Fruit fly (Drosophila melanogaster) whole organism, pupa: ENCODE results near the gene CG12594.

Source experiments
- CG10348 ChIP-seq: fragments of 200-800 bp; sonication (Bioruptor generic); IDR thresholded peaks from 2 replicates; pipeline ENCODE4 v1.3.6; 2022; ENCODE audit warnings: missing biosample characterization, missing genetic modification characterization
- CG12605 ChIP-seq: fragments of 200-800 bp; sonication (Bioruptor generic); IDR thresholded peaks from 2 replicates; pipeline ENCODE4 v1.3.6; 2022; ENCODE audit warnings: missing biosample characterization, missing genetic modification characterization
- CG13204 ChIP-seq: fragments of 200-800 bp; sonication (Bioruptor generic); optimal IDR thresholded peaks from 2 replicates; lab custom pipeline; 2018; ENCODE audit warnings: missing biosample characterization, mild to moderate bottlenecking, missing genetic modification characterization, moderate library complexity
- CG14655 ChIP-seq: fragments of 200-800 bp; sonication (Bioruptor generic); optimal IDR thresholded peaks from 3 replicates; lab custom pipeline; 2017; ENCODE audit warnings: mild to moderate bottlenecking, missing biosample characterization, missing genetic modification reagents, missing genetic modification characterization
- CG15710 ChIP-seq: fragments of 200-800 bp; sonication (Bioruptor generic); optimal IDR thresholded peaks from 2 replicates; lab custom pipeline; 2018; ENCODE audit warnings: missing biosample characterization, mild to moderate bottlenecking, missing genetic modification characterization, moderate library complexity
- CG17806 ChIP-seq: fragments of 200-800 bp; sonication (Bioruptor generic); optimal IDR thresholded peaks from 2 replicates; lab custom pipeline; 2018; ENCODE audit warnings: missing biosample characterization, mild to moderate bottlenecking, missing genetic modification characterization, moderate library complexity
- CG32121 ChIP-seq: fragments of 200-800 bp; sonication (Bioruptor generic); IDR thresholded peaks from 2 replicates; pipeline ENCODE4 v1.3.6; 2022; ENCODE audit warnings: missing biosample characterization, missing genetic modification characterization
- CG34367 ChIP-seq: fragments of 200-800 bp; sonication (Bioruptor generic); optimal IDR thresholded peaks from 2 replicates; lab custom pipeline; 2018; ENCODE audit warnings: missing biosample characterization, mild to moderate bottlenecking, missing genetic modification characterization
- CG4496 ChIP-seq: fragments of 200-800 bp; sonication (Bioruptor generic); IDR thresholded peaks from 3 replicates; pipeline ENCODE4 v1.3.6; 2022; ENCODE audit warnings: missing biosample characterization, missing genetic modification characterization
- CG8159 ChIP-seq: fragments of 200-800 bp; sonication (Bioruptor generic); optimal IDR thresholded peaks from 3 replicates; lab custom pipeline; 2018; ENCODE audit warnings: missing biosample characterization, mild to moderate bottlenecking, missing genetic modification characterization, moderate library complexity
- CG8301 ChIP-seq: fragments of 200-800 bp; sonication (Bioruptor generic); optimal IDR thresholded peaks from 2 replicates; lab custom pipeline; 2018; ENCODE audit warnings: missing biosample characterization, mild to moderate bottlenecking, missing genetic modification characterization
- CG9948 ChIP-seq: fragments of 200-800 bp; sonication (Bioruptor generic); optimal IDR thresholded peaks from 2 replicates; lab custom pipeline; 2018; ENCODE audit warnings: missing biosample characterization, mild to moderate bottlenecking, missing genetic modification characterization, moderate library complexity
- D1 ChIP-seq: fragments of 200-800 bp; sonication (Bioruptor generic); optimal IDR thresholded peaks from 2 replicates; lab custom pipeline; 2018; ENCODE audit warnings: missing biosample characterization, mild to moderate bottlenecking, missing genetic modification characterization, moderate library complexity
- EcR ChIP-seq: fragments of 200-800 bp; sonication (Bioruptor generic); optimal IDR thresholded peaks from 3 replicates; lab custom pipeline; 2019; ENCODE audit warnings: missing biosample characterization, missing genetic modification characterization, mild to moderate bottlenecking, moderate library complexity, missing genetic modification reagents
- Ets98B ChIP-seq: fragments of 200-800 bp; sonication (Bioruptor generic); IDR thresholded peaks from 2 replicates; pipeline ENCODE4 v1.3.6; 2022; ENCODE audit warnings: missing biosample characterization, missing genetic modification characterization
- Pif1A ChIP-seq: fragments of 200-800 bp; sonication (Bioruptor generic); optimal IDR thresholded peaks from 3 replicates; lab custom pipeline; 2016; ENCODE audit warnings: missing biosample characterization, missing genetic modification characterization
- Pif1B ChIP-seq: fragments of 200-800 bp; sonication (Bioruptor generic); optimal IDR thresholded peaks from 3 replicates; lab custom pipeline; 2016; ENCODE audit warnings: missing biosample characterization, missing genetic modification characterization
- Snoo ChIP-seq: fragments of 200-800 bp; sonication (Bioruptor generic); optimal IDR thresholded peaks from 3 replicates; lab custom pipeline; 2017; ENCODE audit warnings: missing biosample characterization, mild to moderate bottlenecking, missing genetic modification characterization, inconsistent platforms
- fd96Ca ChIP-seq: fragments of 200-800 bp; sonication (Bioruptor generic); IDR thresholded peaks from 3 replicates; pipeline ENCODE4 v1.3.6; 2022; ENCODE audit warnings: missing biosample characterization, missing genetic modification characterization
- gl ChIP-seq: fragments of 200-800 bp; sonication (Bioruptor generic); optimal IDR thresholded peaks from 2 replicates; lab custom pipeline; 2018; ENCODE audit warnings: missing biosample characterization, mild to moderate bottlenecking, missing genetic modification characterization
- rn ChIP-seq: fragments of 200-800 bp; sonication (Bioruptor generic); IDR thresholded peaks from 2 replicates; pipeline ENCODE4 v1.3.6; 2022; ENCODE audit warnings: missing biosample characterization, missing genetic modification characterization

The CG12594 gene

DNA sequence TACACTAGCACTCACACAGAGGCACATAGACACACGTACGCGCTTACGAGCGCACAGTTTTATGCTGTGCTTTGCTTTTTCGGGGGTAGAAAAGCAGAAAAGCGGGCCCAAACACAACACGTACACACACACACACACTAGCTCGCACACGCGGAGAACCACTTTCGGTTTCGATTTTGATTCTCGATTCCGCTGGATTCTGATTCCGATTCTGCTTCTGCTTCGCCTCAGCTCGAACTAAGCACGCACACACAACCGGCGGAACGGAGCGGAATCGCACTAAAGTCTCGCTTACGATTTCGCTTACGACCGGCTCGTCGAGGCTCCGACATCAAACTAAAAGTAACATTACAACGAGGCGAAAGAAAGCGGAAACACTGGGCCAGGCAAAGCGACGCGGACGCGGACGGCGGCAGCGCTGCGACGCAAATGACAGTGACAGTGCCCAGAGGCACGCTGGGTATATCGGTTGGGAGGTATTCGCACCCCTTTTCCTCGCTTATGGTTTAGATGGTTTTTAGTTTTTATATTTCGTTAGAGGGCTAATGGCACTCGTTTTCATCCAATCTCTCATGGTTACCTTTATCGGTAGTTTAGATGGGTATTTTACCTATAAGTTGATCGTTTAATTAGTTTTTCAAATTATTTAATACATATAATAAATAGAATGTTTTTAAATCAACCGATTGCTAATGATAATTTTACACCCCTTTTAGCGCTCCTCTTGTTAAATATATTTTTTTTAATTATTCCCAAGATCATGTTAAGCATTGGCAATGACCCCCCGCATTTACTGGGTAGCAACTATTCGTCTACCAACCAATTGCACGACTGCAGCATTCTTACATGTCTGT, 56.7 kb downstream of the CG12594 start:
- TF ChIP-seq CG34367 (tag; lab: Kevin White, UChicago): peak; percentile 57
- peak; percentile 57 for TF ChIP-seq CG8159
- peak; percentile 72 for TF ChIP-seq CG15710 (tag; lab: Kevin White, UChicago)
- TF ChIP-seq CG32121 (GFP tag; lab: Robert Waterston, UW): peak; percentile 57; the same call in 1 of the 2 replicates
- TF ChIP-seq gl (tag; lab: Kevin White, UChicago): peak; percentile 27
- peak; percentile 63 for TF ChIP-seq Snoo (tag; lab: Kevin White, UChicago)
- TF ChIP-seq CG12605 (GFP tag; lab: Robert Waterston, UW): peak; percentile 64
- TF ChIP-seq CG13204 (GFP tag; lab: Kevin White, UChicago): peak; percentile 61
- TF ChIP-seq CG14655 (GFP tag; lab: Kevin White, UChicago): peak; percentile 75
- TF ChIP-seq CG10348: 0 out of 2 replicates have a peak, but pooled peaks have one; percentile 5
- peak; percentile 44 for TF ChIP-seq CG9948
- peak; percentile 55 for TF ChIP-seq EcR (GFP tag; lab: Kevin White, UChicago)
- peak; percentile 44; the same call in 1 of the 3 replicates for TF ChIP-seq CG4496
- TF ChIP-seq rn (GFP tag; lab: Robert Waterston, UW): 0 out of 2 replicates have a peak, but pooled peaks have one; percentile 9
- peak; percentile 47 for TF ChIP-seq Pif1A (GFP tag; lab: Kevin White, UChicago)
- peak; percentile 72 for TF ChIP-seq Ets98B
- TF ChIP-seq fd96Ca: peak; percentile 67
- no peak for TF ChIP-seq D1 (tag; lab: Kevin White, UChicago)
- TF ChIP-seq CG17806 (tag; lab: Kevin White, UChicago): no peak
- TF ChIP-seq Pif1B: no peak
- no peak for TF ChIP-seq CG8301 (tag; lab: Kevin White, UChicago)

DNA sequence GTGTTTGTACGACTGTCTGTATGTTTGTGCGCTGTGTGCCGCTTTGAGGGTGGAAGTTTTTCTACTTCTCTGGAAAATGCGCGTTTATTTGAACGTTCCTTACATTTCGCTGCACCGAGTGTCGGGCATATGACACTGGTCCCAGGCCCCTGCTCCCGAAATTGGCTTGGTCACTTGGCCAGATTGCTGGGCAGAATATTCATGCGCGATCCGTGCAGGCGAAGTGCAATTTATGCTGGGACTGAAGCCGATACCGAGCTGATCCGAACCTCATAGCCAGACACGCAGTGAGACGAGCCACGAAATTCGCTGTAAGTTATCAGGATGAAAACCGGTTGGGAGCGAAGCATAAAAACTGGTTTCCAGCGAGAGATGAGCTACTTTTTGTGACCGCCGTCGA, 57.3 kb downstream of the CG12594 start:
- no peak for TF ChIP-seq CG8159
- no peak for TF ChIP-seq D1 (tag; lab: Kevin White, UChicago)
- no peak for TF ChIP-seq CG14655 (GFP tag; lab: Kevin White, UChicago)
- TF ChIP-seq CG9948: no peak
- TF ChIP-seq gl (tag; lab: Kevin White, UChicago): no peak
- TF ChIP-seq CG15710 (tag; lab: Kevin White, UChicago): no peak
- peak; percentile 78 for TF ChIP-seq Ets98B
- no peak for TF ChIP-seq EcR (GFP tag; lab: Kevin White, UChicago)
- 0 out of 2 replicates have a peak, but pooled peaks have one; percentile 15 for TF ChIP-seq CG12605 (GFP tag; lab: Robert Waterston, UW)
- no peak for TF ChIP-seq Pif1A (GFP tag; lab: Kevin White, UChicago)
- no peak for TF ChIP-seq CG34367 (tag; lab: Kevin White, UChicago)
- TF ChIP-seq CG32121 (GFP tag; lab: Robert Waterston, UW): peak; percentile 40; the same call in 1 of the 2 replicates
- peak; percentile 6; the same call in 1 of the 2 replicates for TF ChIP-seq rn (GFP tag; lab: Robert Waterston, UW)
- no peak for TF ChIP-seq CG8301 (tag; lab: Kevin White, UChicago)
- peak; percentile 82 for TF ChIP-seq CG4496
- TF ChIP-seq Snoo (tag; lab: Kevin White, UChicago): no peak
- TF ChIP-seq CG13204 (GFP tag; lab: Kevin White, UChicago): no peak
- TF ChIP-seq CG17806 (tag; lab: Kevin White, UChicago): no peak
- peak; percentile 84 for TF ChIP-seq fd96Ca
- TF ChIP-seq Pif1B: no peak
- TF ChIP-seq CG10348: no peak

DNA sequence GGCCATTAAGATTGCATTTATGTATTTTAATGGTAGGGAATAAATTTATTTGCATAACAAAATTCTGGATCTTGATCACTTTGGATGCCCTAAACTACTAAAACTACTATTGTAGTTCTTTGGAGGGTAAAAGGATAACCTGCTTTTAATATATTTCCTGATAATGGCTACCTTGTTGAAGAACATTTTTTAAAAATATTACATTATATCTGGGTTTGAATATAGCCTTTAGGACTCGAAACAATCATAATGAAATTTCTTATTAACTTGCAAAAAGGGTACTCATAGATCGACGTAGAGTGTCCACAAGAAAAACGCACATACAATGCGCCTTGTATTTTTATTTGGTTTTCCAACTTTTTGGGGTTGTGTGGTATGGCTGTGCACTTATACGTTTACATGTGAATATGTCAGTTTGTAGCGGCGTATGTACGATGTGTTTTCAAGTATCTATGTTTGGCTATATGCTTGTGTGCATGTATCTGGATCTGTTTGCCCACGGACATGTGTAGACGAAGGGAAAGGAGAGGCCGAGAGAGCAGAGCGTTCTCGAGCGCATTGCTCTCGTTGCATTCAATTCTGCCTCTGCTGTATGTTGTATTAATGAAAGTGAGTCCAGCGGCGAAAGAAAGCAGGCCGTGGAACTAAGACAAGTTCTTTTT, 58.0 kb downstream of the CG12594 start:
- peak; percentile 95 for TF ChIP-seq CG9948
- TF ChIP-seq CG15710 (tag; lab: Kevin White, UChicago): peak; percentile 94
- TF ChIP-seq CG14655 (GFP tag; lab: Kevin White, UChicago): peak; percentile 92
- peak; percentile 90 for TF ChIP-seq Pif1A (GFP tag; lab: Kevin White, UChicago)
- TF ChIP-seq Ets98B: peak; percentile 61
- peak; percentile 68 for TF ChIP-seq rn (GFP tag; lab: Robert Waterston, UW)
- peak; percentile 47 for TF ChIP-seq CG32121 (GFP tag; lab: Robert Waterston, UW)
- 0 out of 2 replicates have a peak, but pooled peaks have one; percentile 8 for TF ChIP-seq CG10348
- TF ChIP-seq gl (tag; lab: Kevin White, UChicago): peak; percentile 71
- TF ChIP-seq CG8159: peak; percentile 96
- peak; percentile 91 for TF ChIP-seq Pif1B
- peak; percentile 94 for TF ChIP-seq CG17806 (tag; lab: Kevin White, UChicago)
- TF ChIP-seq Snoo (tag; lab: Kevin White, UChicago): peak; percentile 89
- TF ChIP-seq CG8301 (tag; lab: Kevin White, UChicago): peak; percentile 87
- TF ChIP-seq CG34367 (tag; lab: Kevin White, UChicago): peak; percentile 92
- TF ChIP-seq D1 (tag; lab: Kevin White, UChicago): peak; percentile 89
- peak; percentile 65 for TF ChIP-seq CG4496
- peak; percentile 30; the same call in 1 of the 3 replicates for TF ChIP-seq fd96Ca
- TF ChIP-seq CG13204 (GFP tag; lab: Kevin White, UChicago): peak; percentile 16
- peak; percentile 74 for TF ChIP-seq CG12605 (GFP tag; lab: Robert Waterston, UW)
- peak; percentile 91 for TF ChIP-seq EcR (GFP tag; lab: Kevin White, UChicago)

DNA sequence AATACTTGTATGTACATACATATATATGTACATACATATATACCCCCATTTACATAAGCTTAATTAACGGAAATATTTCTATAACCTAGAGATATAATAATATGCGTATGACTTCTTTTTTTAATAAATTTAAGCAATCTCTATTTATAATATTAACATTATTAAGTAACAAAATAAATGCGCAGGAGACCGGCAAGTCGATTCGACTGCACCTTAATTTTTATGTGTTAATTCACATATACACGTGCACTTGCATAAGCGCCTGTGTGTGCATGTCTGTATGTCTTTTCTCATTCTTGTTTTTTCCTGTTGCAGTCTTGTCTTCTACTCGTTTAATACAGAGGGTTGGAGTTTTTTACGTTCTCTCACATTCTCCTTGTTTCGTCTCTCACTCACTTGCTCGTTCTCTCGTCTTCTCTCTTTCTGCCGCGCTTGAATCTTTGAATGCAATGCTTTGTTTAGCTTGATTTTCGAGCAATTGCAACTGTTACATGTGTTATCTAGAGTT, 58.7 kb downstream of the CG12594 start:
- peak; percentile 89 for TF ChIP-seq fd96Ca
- peak; percentile 82 for TF ChIP-seq CG13204 (GFP tag; lab: Kevin White, UChicago)
- peak; percentile 97 for TF ChIP-seq CG8301 (tag; lab: Kevin White, UChicago)
- peak; percentile 55; the same call in 1 of the 2 replicates for TF ChIP-seq CG10348
- peak; percentile 99 for TF ChIP-seq CG9948
- peak; percentile 92 for TF ChIP-seq rn (GFP tag; lab: Robert Waterston, UW)
- peak; percentile 89 for TF ChIP-seq CG12605 (GFP tag; lab: Robert Waterston, UW)
- TF ChIP-seq CG17806 (tag; lab: Kevin White, UChicago): peak; percentile 98
- TF ChIP-seq D1 (tag; lab: Kevin White, UChicago): peak; percentile 99
- peak; percentile 8 for TF ChIP-seq EcR (GFP tag; lab: Kevin White, UChicago)
- peak; percentile 89 for TF ChIP-seq Pif1A (GFP tag; lab: Kevin White, UChicago)
- peak; percentile 97 for TF ChIP-seq CG4496
- peak; percentile 96 for TF ChIP-seq CG34367 (tag; lab: Kevin White, UChicago)
- TF ChIP-seq CG15710 (tag; lab: Kevin White, UChicago): peak; percentile 98
- peak; percentile 94 for TF ChIP-seq Ets98B
- peak; percentile 99 for TF ChIP-seq CG8159
- TF ChIP-seq gl (tag; lab: Kevin White, UChicago): peak; percentile 86
- peak; percentile 96 for TF ChIP-seq Snoo (tag; lab: Kevin White, UChicago)
- TF ChIP-seq CG32121 (GFP tag; lab: Robert Waterston, UW): peak; percentile 93
- TF ChIP-seq CG14655 (GFP tag; lab: Kevin White, UChicago): peak; percentile 99
- peak; percentile 96 for TF ChIP-seq Pif1B
